Worm (Caenorhabditis elegans): Measurements from ENCODE around the gene rad-50.

The rad-50 gene

ce11 chrV:12261377-12261776, 15.9 kb downstream of the rad-50 start, which contains the start of gene tbb-6:
tbb-6 (plus strand) TSS chrV:12261531.
- TF ChIP-seq ref-1 (GFP tag; conservative IDR thresholded peaks at IDR 0.05) (no peak), ztf-29 (GFP tag; IDR thresholded peaks at IDR 0.05) (no peak), T22C8.4 (GFP tag; IDR thresholded peaks at IDR 0.05) (no peak), cog-1 (tag; optimal IDR thresholded peaks at IDR 0.05) (no peak), med-1 (GFP tag; optimal IDR thresholded peaks at IDR 0.05; ENCODE audit: insufficient read depth) (no peak), ztf-23 (GFP tag; IDR thresholded peaks at IDR 0.05) (no peak), flt-1 (GFP tag; IDR thresholded peaks at IDR 0.05) (no peak), tab-1 (GFP tag; IDR thresholded peaks at IDR 0.05) (no peak), klf-2 (GFP tag; conservative IDR thresholded peaks at IDR 0.05) (no peak)

ce11 chrV:12263723-12264122, 18.3 kb downstream of the rad-50 start, which contains the start of gene ssp-35:
ssp-35 (minus strand) TSS chrV:12263823.
- TF ChIP-seq ztf-23 (GFP tag; IDR thresholded peaks at IDR 0.05) (no peak), cog-1 (tag; optimal IDR thresholded peaks at IDR 0.05) (no peak), ztf-29 (GFP tag; IDR thresholded peaks at IDR 0.05) (no peak), tab-1 (GFP tag; IDR thresholded peaks at IDR 0.05) (no peak), med-1 (GFP tag; optimal IDR thresholded peaks at IDR 0.05; ENCODE audit: insufficient read depth) (no peak), klf-2 (GFP tag; conservative IDR thresholded peaks at IDR 0.05) (no peak), T22C8.4 (GFP tag; IDR thresholded peaks at IDR 0.05) (no peak), ref-1 (GFP tag; conservative IDR thresholded peaks at IDR 0.05) (no peak), flt-1 (GFP tag; IDR thresholded peaks at IDR 0.05) (no peak)

- TF ChIP-seq ref-1 (GFP tag; conservative IDR thresholded peaks at IDR 0.05) (no peak), med-1 (GFP tag; optimal IDR thresholded peaks at IDR 0.05; ENCODE audit: insufficient read depth) (no peak), ztf-29 (GFP tag; IDR thresholded peaks at IDR 0.05) (no peak), T22C8.4 (GFP tag; IDR thresholded peaks at IDR 0.05) (no peak), ztf-23 (GFP tag; IDR thresholded peaks at IDR 0.05) (no peak), tab-1 (GFP tag; IDR thresholded peaks at IDR 0.05) (no peak), klf-2 (GFP tag; conservative IDR thresholded peaks at IDR 0.05) (no peak), flt-1 (GFP tag; IDR thresholded peaks at IDR 0.05) (no peak), cog-1 (tag; optimal IDR thresholded peaks at IDR 0.05) (no peak)
Observed at ce11 chrV:12269272-12269767, 23.9 kb downstream of the rad-50 start, which contains the start of gene twk-24. twk-24 (minus strand) TSS chrV:12269322.

ce11 chrV:12271495-12271894, 26.0 kb downstream of the rad-50 start, which contains the start of the genes tsfm-1 and capg-2:
tsfm-1 (minus strand) TSS chrV:12271551.
capg-2 (plus strand) TSS chrV:12271873.
- no peak for TF ChIP-seq ztf-23 (GFP tag; IDR thresholded peaks at IDR 0.05)
- no peak for TF ChIP-seq med-1 (GFP tag; optimal IDR thresholded peaks at IDR 0.05; ENCODE audit: insufficient read depth)
- TF ChIP-seq tab-1 (GFP tag; IDR thresholded peaks at IDR 0.05) = no peak
- TF ChIP-seq cog-1 (tag; optimal IDR thresholded peaks at IDR 0.05) = no peak
- no peak for TF ChIP-seq klf-2 (GFP tag; conservative IDR thresholded peaks at IDR 0.05)
- no peak for TF ChIP-seq T22C8.4 (GFP tag; IDR thresholded peaks at IDR 0.05)
- TF ChIP-seq ztf-29 (GFP tag; IDR thresholded peaks at IDR 0.05) = no peak

ce11 chrV:12275714-12276113, 30.3 kb downstream of the rad-50 start:
- no peak for TF ChIP-seq tab-1 (GFP tag; IDR thresholded peaks at IDR 0.05)
- TF ChIP-seq T22C8.4 (GFP tag; IDR thresholded peaks at IDR 0.05) = no peak
- TF ChIP-seq flt-1 (GFP tag; IDR thresholded peaks at IDR 0.05) = no peak
- no peak for TF ChIP-seq ztf-23 (GFP tag; IDR thresholded peaks at IDR 0.05)
- no peak for TF ChIP-seq cog-1 (tag; optimal IDR thresholded peaks at IDR 0.05)
- TF ChIP-seq med-1 (GFP tag; optimal IDR thresholded peaks at IDR 0.05; ENCODE audit: insufficient read depth) = no peak
- no peak for TF ChIP-seq klf-2 (GFP tag; conservative IDR thresholded peaks at IDR 0.05)
- TF ChIP-seq ztf-29 (GFP tag; IDR thresholded peaks at IDR 0.05) = no peak
- no peak for TF ChIP-seq ref-1 (GFP tag; conservative IDR thresholded peaks at IDR 0.05)

DNA sequence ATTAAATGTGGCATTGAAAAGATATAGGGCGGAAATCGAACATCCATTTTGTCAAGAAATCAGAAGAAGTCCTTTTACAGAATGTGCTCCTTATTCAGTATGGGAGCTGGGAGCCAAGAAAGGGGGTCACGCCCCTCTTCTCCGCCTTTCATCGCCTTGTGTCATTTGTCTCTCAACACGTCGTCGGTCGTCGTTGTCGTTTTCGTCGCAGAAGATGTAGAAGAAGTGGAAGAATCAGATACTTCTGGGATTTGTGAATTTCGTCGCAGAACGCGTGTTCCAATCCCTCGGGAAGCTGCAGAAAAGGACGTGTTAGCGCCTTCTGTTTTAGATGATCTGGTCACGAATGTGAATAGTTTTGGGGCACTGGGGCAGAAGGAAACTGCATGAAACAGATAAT, 31.5 kb downstream of the rad-50 start, which contains the start of gene bnc-1:
Gene bnc-1, minus strand, starts transcription at position 101 of the 400 bp plus-strand sequence.
- TF ChIP-seq ref-1 (GFP tag; conservative IDR thresholded peaks at IDR 0.05) (no peak), ztf-29 (GFP tag; IDR thresholded peaks at IDR 0.05) (no peak), med-1 (GFP tag; optimal IDR thresholded peaks at IDR 0.05; ENCODE audit: insufficient read depth) (no peak), T22C8.4 (GFP tag; IDR thresholded peaks at IDR 0.05) (no peak), tab-1 (GFP tag; IDR thresholded peaks at IDR 0.05) (no peak), klf-2 (GFP tag; conservative IDR thresholded peaks at IDR 0.05) (no peak), cog-1 (tag; optimal IDR thresholded peaks at IDR 0.05) (no peak), flt-1 (GFP tag; IDR thresholded peaks at IDR 0.05) (no peak), ztf-23 (GFP tag; IDR thresholded peaks at IDR 0.05) (no peak)

DNA sequence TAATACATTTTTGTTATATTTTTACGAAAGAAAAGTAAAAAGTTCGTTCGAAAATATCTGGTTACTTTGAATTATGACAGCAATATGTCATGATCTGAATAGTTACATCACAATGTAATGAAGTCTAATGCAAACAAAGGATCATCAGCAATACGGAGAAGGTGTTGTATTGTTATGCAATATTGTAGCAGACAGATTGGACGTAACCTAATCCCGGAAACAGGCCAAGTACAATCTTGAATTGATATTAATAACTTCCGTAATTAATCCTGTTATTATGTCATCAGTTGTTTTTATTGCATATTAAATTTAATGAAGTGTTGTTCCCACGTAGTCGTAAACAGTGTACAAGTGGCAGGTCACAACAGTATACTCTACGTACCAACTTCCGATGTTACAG, 36.1 kb downstream of the rad-50 start:
- TF ChIP-seq med-1 (GFP tag; optimal IDR thresholded peaks at IDR 0.05; ENCODE audit: insufficient read depth) = no peak
- no peak for TF ChIP-seq ref-1 (GFP tag; conservative IDR thresholded peaks at IDR 0.05)
- no peak for TF ChIP-seq ztf-23 (GFP tag; IDR thresholded peaks at IDR 0.05)
- no peak for TF ChIP-seq T22C8.4 (GFP tag; IDR thresholded peaks at IDR 0.05)
- no peak for TF ChIP-seq klf-2 (GFP tag; conservative IDR thresholded peaks at IDR 0.05)
- TF ChIP-seq ztf-29 (GFP tag; IDR thresholded peaks at IDR 0.05) = no peak
- no peak for TF ChIP-seq tab-1 (GFP tag; IDR thresholded peaks at IDR 0.05)
- TF ChIP-seq flt-1 (GFP tag; IDR thresholded peaks at IDR 0.05) = no peak
- no peak for TF ChIP-seq cog-1 (tag; optimal IDR thresholded peaks at IDR 0.05)

ce11 chrV:12283187-12283586, 37.7 kb downstream of the rad-50 start, which contains the start of gene F55C5.10:
F55C5.10 (plus strand) TSS chrV:12283487.
- no peak for TF ChIP-seq ztf-29 (GFP tag; IDR thresholded peaks at IDR 0.05)
- no peak for TF ChIP-seq flt-1 (GFP tag; IDR thresholded peaks at IDR 0.05)
- no peak for TF ChIP-seq ztf-23 (GFP tag; IDR thresholded peaks at IDR 0.05)
- TF ChIP-seq cog-1 (tag; optimal IDR thresholded peaks at IDR 0.05) = no peak
- no peak for TF ChIP-seq klf-2 (GFP tag; conservative IDR thresholded peaks at IDR 0.05)
- no peak for TF ChIP-seq ref-1 (GFP tag; conservative IDR thresholded peaks at IDR 0.05)
- no peak for TF ChIP-seq med-1 (GFP tag; optimal IDR thresholded peaks at IDR 0.05; ENCODE audit: insufficient read depth)
- no peak for TF ChIP-seq tab-1 (GFP tag; IDR thresholded peaks at IDR 0.05)

DNA sequence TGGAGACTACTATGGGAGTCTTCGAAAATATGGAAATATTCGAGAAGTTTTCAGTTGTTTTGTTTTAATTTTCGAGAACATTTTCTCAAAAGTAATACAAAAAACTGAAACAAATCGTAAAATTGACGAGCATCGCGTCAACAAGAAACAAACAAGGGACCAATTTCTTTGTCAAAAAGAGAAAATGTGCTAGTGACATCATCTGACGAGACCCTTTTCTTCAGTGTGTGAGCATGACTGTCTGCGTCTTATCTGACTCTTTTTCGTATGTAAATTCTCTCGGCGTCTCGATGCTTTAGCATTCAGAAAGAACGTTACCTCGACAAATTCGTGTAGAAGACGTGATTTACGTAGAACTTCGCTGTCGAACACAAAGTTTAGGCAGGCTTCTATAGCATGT, 42.2 kb downstream of the rad-50 start:
- TF ChIP-seq klf-2 (GFP tag; conservative IDR thresholded peaks at IDR 0.05) (no peak), flt-1 (GFP tag; IDR thresholded peaks at IDR 0.05) (no peak), ztf-29 (GFP tag; IDR thresholded peaks at IDR 0.05) (no peak), ref-1 (GFP tag; conservative IDR thresholded peaks at IDR 0.05) (no peak), cog-1 (tag; optimal IDR thresholded peaks at IDR 0.05) (no peak), T22C8.4 (GFP tag; IDR thresholded peaks at IDR 0.05) (no peak), med-1 (GFP tag; optimal IDR thresholded peaks at IDR 0.05; ENCODE audit: insufficient read depth) (no peak), tab-1 (GFP tag; IDR thresholded peaks at IDR 0.05) (no peak), ztf-23 (GFP tag; IDR thresholded peaks at IDR 0.05) (no peak)
